Worm (Caenorhabditis elegans) whole organism, L4 larva: Measurements from ENCODE around the gene Y54G2A.52.

ENCODE experiments used
- R02D3.7 ChIP-seq: fragments of 150-350 bp; sonication (generic microtip); optimal IDR thresholded peaks from 3 replicates; lab custom pipeline; 2014; ENCODE audit warnings: missing biosample characterization, missing genetic modification characterization
- Y105C5A.15 ChIP-seq: fragments of 200-800 bp; sonication (Bioruptor generic); IDR thresholded peaks from 2 replicates; pipeline ENCODE4 v1.3.6; 2022; ENCODE audit warnings: missing genetic modification characterization, missing compliant biosample characterization
- ZK546.5 ChIP-seq, 2 experiments: sonication (generic microtip); optimal IDR thresholded peaks; 2 replicates each; lab custom pipeline; 2017; ENCODE audit warnings: missing biosample characterization in 2 of 2, missing genetic modification characterization in 2 of 2
- aly-2 ChIP-seq: sonication (generic microtip); optimal IDR thresholded peaks from 2 replicates; lab custom pipeline; 2018; ENCODE audit warnings: missing biosample characterization, missing genetic modification characterization
- ceh-20 ChIP-seq: fragments of 200-800 bp; sonication (Bioruptor generic); IDR thresholded peaks from 2 replicates; pipeline ENCODE4 v1.3.6; 2022; ENCODE audit warnings: missing genetic modification reagents, missing genetic modification characterization, missing compliant biosample characterization
- ceh-28 ChIP-seq: fragments of 150-350 bp; optimal IDR thresholded peaks from 2 replicates; lab custom pipeline; 2014; ENCODE audit warnings: missing biosample characterization, missing genetic modification reagents, missing genetic modification characterization
- ceh-32 ChIP-seq: sonication (generic microtip); optimal IDR thresholded peaks from 2 replicates; lab custom pipeline; 2016; ENCODE audit warnings: mild to moderate bottlenecking, missing genetic modification characterization, missing compliant biosample characterization; ENCODE audit not compliant: poor library complexity
- ceh-82 ChIP-seq: sonication (generic microtip); optimal IDR thresholded peaks from 2 replicates; lab custom pipeline; 2017; ENCODE audit warnings: missing biosample characterization, missing genetic modification characterization
- cey-2 ChIP-seq: sonication (generic microtip); optimal IDR thresholded peaks from 3 replicates; lab custom pipeline; 2017; ENCODE audit warnings: missing genetic modification characterization, mild to moderate bottlenecking, missing compliant biosample characterization, antibody characterized with exemption, borderline replicate concordance; ENCODE audit not compliant: insufficient read depth
- daf-16 ChIP-seq, 3 experiments: sonication (generic microtip); optimal IDR thresholded peaks; 2 replicates each; lab custom pipeline; 2016 to 2017; ENCODE audit warnings: missing genetic modification characterization in 3 of 3, missing genetic modification reagents in 3 of 3, mild to moderate bottlenecking in 2 of 3, missing compliant biosample characterization in 2 of 3, missing biosample characterization in 1 of 3, moderate library complexity in 1 of 3
- daf-8 ChIP-seq: fragments of 200-800 bp; sonication (Bioruptor generic); IDR thresholded peaks from 2 replicates; pipeline ENCODE4 v1.3.6; 2022; ENCODE audit warnings: missing genetic modification characterization, missing compliant biosample characterization
- dmd-8 ChIP-seq: fragments of 200-800 bp; sonication (Bioruptor generic); IDR thresholded peaks from 2 replicates; pipeline ENCODE4 v1.3.6; 2022; ENCODE audit warnings: missing genetic modification characterization, missing compliant biosample characterization
- dmd-9 ChIP-seq: fragments of 200-800 bp; sonication (Bioruptor generic); IDR thresholded peaks from 2 replicates; pipeline ENCODE4 v1.3.6; 2022; ENCODE audit warnings: missing genetic modification reagents, missing genetic modification characterization, missing compliant biosample characterization
- dve-1 ChIP-seq: sonication (generic microtip); optimal IDR thresholded peaks from 2 replicates; lab custom pipeline; 2017; ENCODE audit warnings: antibody characterized with exemption, mild to moderate bottlenecking, missing genetic modification characterization, missing compliant biosample characterization; ENCODE audit not compliant: insufficient read depth
- fkh-10 ChIP-seq: fragments of 150-350 bp; optimal IDR thresholded peaks from 2 replicates; lab custom pipeline; 2014; ENCODE audit warnings: missing biosample characterization, missing genetic modification reagents, missing genetic modification characterization
- gei-8 ChIP-seq: fragments of 200-800 bp; sonication (Bioruptor generic); optimal IDR thresholded peaks from 2 replicates; lab custom pipeline; 2018; ENCODE audit warnings: mild to moderate bottlenecking, missing genetic modification characterization, missing compliant biosample characterization
- hif-1 ChIP-seq, 2 experiments: sonication (generic microtip); optimal IDR thresholded peaks; 2 replicates each; lab custom pipeline; 2016 to 2017; ENCODE audit warnings: missing compliant biosample characterization in 2 of 2, missing genetic modification characterization in 2 of 2, missing genetic modification reagents in 2 of 2, missing genotype in 2 of 2, mild to moderate bottlenecking in 1 of 2
- hlh-11 ChIP-seq: fragments of 200-800 bp; sonication (Bioruptor generic); optimal IDR thresholded peaks from 2 replicates; lab custom pipeline; 2018; ENCODE audit warnings: mild to moderate bottlenecking, missing genetic modification characterization, missing compliant biosample characterization
- hmg-1.1 ChIP-seq: fragments of 200-800 bp; sonication (Bioruptor generic); IDR thresholded peaks from 2 replicates; pipeline ENCODE4 v1.3.6; 2022; ENCODE audit warnings: missing genetic modification reagents, missing genetic modification characterization, missing compliant biosample characterization
- lim-7 ChIP-seq: fragments of 200-800 bp; sonication (Bioruptor generic); IDR thresholded peaks from 2 replicates; pipeline ENCODE4 v1.3.6; 2022; ENCODE audit warnings: missing genetic modification characterization, missing compliant biosample characterization
- lin-1 ChIP-seq: fragments of 200-800 bp; sonication (Bioruptor generic); IDR thresholded peaks from 2 replicates; pipeline ENCODE4 v1.3.6; 2022; ENCODE audit warnings: missing genetic modification reagents, missing genetic modification characterization, missing compliant biosample characterization
- lin-13 ChIP-seq: fragments of 150-350 bp; optimal IDR thresholded peaks from 2 replicates; lab custom pipeline; 2014; ENCODE audit warnings: missing biosample characterization, missing genetic modification reagents, missing genetic modification characterization
- lin-15B ChIP-seq: fragments of 150-350 bp; sonication (generic microtip); optimal IDR thresholded peaks from 3 replicates; lab custom pipeline; 2014; ENCODE audit warnings: missing biosample characterization, missing genetic modification characterization
- lin-29 ChIP-seq: fragments of 200-800 bp; sonication (Bioruptor generic); IDR thresholded peaks from 2 replicates; pipeline ENCODE4 v1.3.6; 2022; ENCODE audit warnings: missing genetic modification reagents, missing genetic modification characterization, missing compliant biosample characterization
- lin-38 ChIP-seq: fragments of 200-800 bp; sonication (Bioruptor generic); IDR thresholded peaks from 2 replicates; pipeline ENCODE4 v1.3.6; 2022; ENCODE audit warnings: missing genetic modification reagents, missing genetic modification characterization, missing compliant biosample characterization
- lsy-2 ChIP-seq, 2 experiments: fragments of 150-350 bp in 1 of 2; sonication (generic microtip) in 1 of 2; optimal IDR thresholded peaks; 2 replicates each; lab custom pipeline; 2014 to 2017; ENCODE audit warnings: missing biosample characterization in 2 of 2, missing genetic modification characterization in 2 of 2
- madf-9 ChIP-seq: fragments of 200-800 bp; sonication (Bioruptor generic); conservative IDR thresholded peaks from 2 replicates; pipeline ENCODE4 v1.3.6; 2022; ENCODE audit warnings: missing genetic modification reagents, missing genetic modification characterization, missing compliant biosample characterization
- mdl-1 ChIP-seq, 2 experiments: fragments of 150-350 bp in 1 of 2; sonication (generic microtip) in 1 of 2; optimal IDR thresholded peaks; 2 replicates each; lab custom pipeline; 2014 to 2017; ENCODE audit warnings: missing biosample characterization in 2 of 2, missing genetic modification characterization in 2 of 2
- mdt-29 ChIP-seq: fragments of 200-800 bp; sonication (Bioruptor generic); IDR thresholded peaks from 2 replicates; pipeline ENCODE4 v1.3.6; 2022; ENCODE audit warnings: missing genetic modification reagents, missing genetic modification characterization, missing compliant biosample characterization
- mes-2 ChIP-seq: sonication (generic microtip); optimal IDR thresholded peaks from 2 replicates; lab custom pipeline; 2016; ENCODE audit warnings: missing genotype, mild to moderate bottlenecking, missing genetic modification characterization, missing compliant biosample characterization; ENCODE audit not compliant: poor library complexity, severe bottlenecking
- nhr-10 ChIP-seq: fragments of 150-350 bp; optimal IDR thresholded peaks from 2 replicates; lab custom pipeline; 2014; ENCODE audit warnings: missing biosample characterization, missing genetic modification characterization
- nhr-102 ChIP-seq: sonication (generic microtip); optimal IDR thresholded peaks from 2 replicates; lab custom pipeline; 2016; ENCODE audit warnings: mild to moderate bottlenecking, missing genetic modification characterization, moderate library complexity, missing compliant biosample characterization
- nhr-11 ChIP-seq: fragments of 150-350 bp; optimal IDR thresholded peaks from 2 replicates; lab custom pipeline; 2014; ENCODE audit warnings: missing biosample characterization, missing genetic modification characterization
- nhr-25 ChIP-seq: sonication (generic microtip); optimal IDR thresholded peaks from 2 replicates; lab custom pipeline; 2017; ENCODE audit warnings: missing genetic modification characterization, mild to moderate bottlenecking, missing compliant biosample characterization, antibody characterized with exemption, moderate library complexity, borderline replicate concordance; ENCODE audit not compliant: insufficient read depth
- nhr-28 ChIP-seq: fragments of 150-350 bp; optimal IDR thresholded peaks from 2 replicates; lab custom pipeline; 2014; ENCODE audit warnings: missing biosample characterization, missing genetic modification characterization
- nhr-76 ChIP-seq: fragments of 150-350 bp; optimal IDR thresholded peaks from 2 replicates; lab custom pipeline; 2014; ENCODE audit warnings: missing biosample characterization, missing genetic modification characterization
- php-3 ChIP-seq: fragments of 200-800 bp; sonication (Bioruptor generic); IDR thresholded peaks from 2 replicates; pipeline ENCODE4 v1.3.6; 2022; ENCODE audit warnings: missing genetic modification reagents, missing genetic modification characterization, missing compliant biosample characterization
- pqm-1 ChIP-seq: sonication (generic microtip); optimal IDR thresholded peaks from 2 replicates; lab custom pipeline; 2017; ENCODE audit warnings: missing biosample characterization, missing genetic modification characterization
- rbr-2 ChIP-seq: sonication (generic microtip); optimal IDR thresholded peaks from 2 replicates; lab custom pipeline; 2016; ENCODE audit warnings: missing genotype, missing genetic modification characterization, missing compliant biosample characterization
- sdz-12 ChIP-seq: fragments of 200-800 bp; sonication (Bioruptor generic); optimal IDR thresholded peaks from 2 replicates; lab custom pipeline; 2018; ENCODE audit warnings: mild to moderate bottlenecking, missing genetic modification characterization, missing compliant biosample characterization
- set-16 ChIP-seq: fragments of 200-800 bp; sonication (Bioruptor generic); IDR thresholded peaks from 2 replicates; pipeline ENCODE4 v1.3.6; 2022; ENCODE audit warnings: missing genetic modification reagents, missing genetic modification characterization, missing compliant biosample characterization
- spr-1 ChIP-seq: sonication (generic microtip); optimal IDR thresholded peaks from 2 replicates; lab custom pipeline; 2016; ENCODE audit warnings: mild to moderate bottlenecking, missing genetic modification characterization, missing compliant biosample characterization
- spr-3 ChIP-seq: fragments of 200-800 bp; sonication (Bioruptor generic); optimal IDR thresholded peaks from 2 replicates; lab custom pipeline; 2018; ENCODE audit warnings: mild to moderate bottlenecking, missing genetic modification characterization, missing compliant biosample characterization
- unc-130 ChIP-seq: sonication (generic microtip); optimal IDR thresholded peaks from 2 replicates; lab custom pipeline; 2016; ENCODE audit warnings: missing genetic modification reagents, missing genetic modification characterization, missing compliant biosample characterization
- zag-1 ChIP-seq: fragments of 150-350 bp; optimal IDR thresholded peaks from 2 replicates; lab custom pipeline; 2014; ENCODE audit warnings: missing biosample characterization, missing genetic modification characterization
- zfp-2 ChIP-seq: sonication (generic microtip); optimal IDR thresholded peaks from 2 replicates; lab custom pipeline; 2016; ENCODE audit warnings: mild to moderate bottlenecking, missing genetic modification characterization, missing compliant biosample characterization
- zfp-3 ChIP-seq: fragments of 200-800 bp; sonication (Bioruptor generic); conservative IDR thresholded peaks from 2 replicates; pipeline ENCODE4 v1.3.6; 2022; ENCODE audit warnings: missing genetic modification reagents, missing genetic modification characterization, missing compliant biosample characterization
- zip-11 ChIP-seq: fragments of 200-800 bp; sonication (Bioruptor generic); IDR thresholded peaks from 2 replicates; pipeline ENCODE4 v1.3.6; 2022; ENCODE audit warnings: missing genetic modification characterization, missing compliant biosample characterization
- zip-2 ChIP-seq: fragments of 150-350 bp; optimal IDR thresholded peaks from 2 replicates; lab custom pipeline; 2014; ENCODE audit warnings: missing biosample characterization, missing genetic modification characterization
- ztf-7 ChIP-seq: fragments of 150-350 bp; optimal IDR thresholded peaks from 2 replicates; lab custom pipeline; 2014; ENCODE audit warnings: missing biosample characterization, missing genetic modification characterization

Y54G2A.52 gene

DNA sequence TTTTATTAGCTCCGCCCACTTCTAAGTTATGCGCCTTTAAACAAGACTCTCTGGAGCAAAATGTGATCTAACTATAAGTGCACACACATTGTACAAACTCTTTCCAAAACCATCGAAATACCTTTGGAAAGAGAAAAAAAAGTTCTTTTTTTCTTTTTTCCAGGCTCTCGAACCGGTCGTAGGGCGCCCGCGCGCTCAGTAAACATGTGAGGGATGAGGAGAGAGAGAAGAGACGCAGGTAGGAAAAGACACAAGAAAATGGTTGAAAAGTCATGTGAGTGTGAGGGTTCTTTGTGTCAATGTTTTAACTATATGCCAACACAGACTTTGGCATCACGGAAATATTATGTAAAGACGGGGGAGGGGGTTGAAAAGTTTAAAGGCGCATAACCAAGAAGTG lies 24.0 kb downstream of the Y54G2A.52 start (continued):
- no peak for TF ChIP-seq sdz-12 (GFP tag; lab: Kevin White, UChicago)
- TF ChIP-seq lin-1 (GFP tag; lab: Robert Waterston, UW), result peak; percentile 15; the same call in 1 of the 2 replicates
- TF ChIP-seq zfp-2, result no peak
- TF ChIP-seq lim-7 (GFP tag; lab: Robert Waterston, UW), result no peak
- 0 out of 2 replicates have a peak, but pooled peaks have one; percentile 48 for TF ChIP-seq mdt-29
- peak; percentile 17 to 82 for TF ChIP-seq lsy-2 (tag; optimal IDR thresholded peaks at IDR 0.05; lab: Kevin White, UChicago)
- peak; percentile 58 for TF ChIP-seq mes-2 (tag; lab: Kevin White, UChicago)
- TF ChIP-seq spr-3, result no peak
- TF ChIP-seq dve-1 (tag; lab: Kevin White, UChicago), result peak; percentile 92
- TF ChIP-seq nhr-102, result peak; percentile 26
- peak; percentile 82 for TF ChIP-seq hmg-1.1
- peak; percentile 69; the same call in 1 of the 2 replicates for TF ChIP-seq ceh-20 (GFP tag; lab: Robert Waterston, UW)
- TF ChIP-seq rbr-2 (tag; lab: Kevin White, UChicago), result peak; percentile 52
- TF ChIP-seq pqm-1, result no peak
- no peak for TF ChIP-seq ceh-32
- no peak for TF ChIP-seq aly-2
- TF ChIP-seq nhr-11, result peak; percentile 66
- TF ChIP-seq madf-9 (GFP tag; lab: Robert Waterston, UW), result 0 out of 2 replicates have a peak, but pooled peaks have one; percentile 10
- no peak for TF ChIP-seq nhr-76 (tag; lab: Kevin White, UChicago)
- no peak for TF ChIP-seq fkh-10 (GFP tag; lab: Kevin White, UChicago)
- TF ChIP-seq mdl-1 (tag; optimal IDR thresholded peaks at IDR 0.05; lab: Kevin White, UChicago), result peak; percentile 9 to 87
- 0 out of 2 replicates have a peak, but pooled peaks have one; percentile 9 for TF ChIP-seq zip-11 (GFP tag; lab: Robert Waterston, UW)
- no peak; the same call in 1 of the 2 replicates for TF ChIP-seq zfp-3 (GFP tag; lab: Robert Waterston, UW)
- TF ChIP-seq ztf-7 (tag; lab: Kevin White, UChicago), result no peak
- TF ChIP-seq dmd-8 (GFP tag; lab: Robert Waterston, UW), result no peak
- TF ChIP-seq Y105C5A.15 (GFP tag; lab: Robert Waterston, UW), result no peak
- TF ChIP-seq ceh-82, result no peak
- no peak for TF ChIP-seq unc-130 (GFP tag; lab: Kevin White, UChicago)
- no peak for TF ChIP-seq daf-8 (GFP tag; lab: Robert Waterston, UW)
- TF ChIP-seq php-3, result no peak
- TF ChIP-seq cey-2 (tag; lab: Kevin White, UChicago), result no peak
- TF ChIP-seq set-16 (GFP tag; lab: Robert Waterston, UW), result peak; percentile 31; the same call in 1 of the 2 replicates
- TF ChIP-seq ZK546.5 (tag; optimal IDR thresholded peaks at IDR 0.05; lab: Kevin White, UChicago), result no peak
- peak; percentile 94 for TF ChIP-seq hlh-11 (tag; lab: Kevin White, UChicago)
- TF ChIP-seq spr-1 (tag; lab: Kevin White, UChicago), result peak; percentile 39
- TF ChIP-seq R02D3.7, result no peak
- TF ChIP-seq nhr-28 (tag; lab: Kevin White, UChicago), result peak; percentile 94
- TF ChIP-seq nhr-25 (tag; lab: Kevin White, UChicago), result no peak
- no peak for TF ChIP-seq lin-15B (tag; lab: Kevin White, UChicago)
- no peak for TF ChIP-seq ceh-28
- TF ChIP-seq hif-1 (tag; optimal IDR thresholded peaks at IDR 0.05; lab: Kevin White, UChicago), result peak in 1 of 2 experiments; percentile 43
- peak; percentile 77 for TF ChIP-seq lin-29
- no peak for TF ChIP-seq dmd-9 (GFP tag; lab: Robert Waterston, UW)
- no peak for TF ChIP-seq gei-8
- peak; percentile 75 for TF ChIP-seq lin-13 (GFP tag; lab: Kevin White, UChicago)
- peak in 1 of 2 experiments; percentile 20 for TF ChIP-seq daf-16 (GFP tag; optimal IDR thresholded peaks at IDR 0.05; lab: Kevin White, UChicago)
- peak; percentile 88 for TF ChIP-seq daf-16 (tag; optimal IDR thresholded peaks at IDR 0.05; lab: Kevin White, UChicago)
- no peak for TF ChIP-seq zip-2 (tag; lab: Kevin White, UChicago)
- TF ChIP-seq nhr-10, result peak; percentile 53
- TF ChIP-seq zag-1 (tag; lab: Kevin White, UChicago), result no peak
- TF ChIP-seq lin-38 (GFP tag; lab: Robert Waterston, UW), result peak; percentile 41; the same call in 1 of the 2 replicates
